Worm (Caenorhabditis elegans) whole organism, L4/young adult: ENCODE data around the gene fip-2.

Experiments used
- dao-5 ChIP-seq: sonication (generic microtip); optimal IDR thresholded peaks from 2 replicates; lab custom pipeline; 2016; ENCODE audit warnings: missing genotype, missing genetic modification characterization, moderate library complexity, missing compliant biosample characterization
- him-1 ChIP-seq: sonication (generic microtip); optimal IDR thresholded peaks from 2 replicates; lab custom pipeline; 2016; ENCODE audit warnings: missing genotype, missing genetic modification reagents, missing genetic modification characterization, missing compliant biosample characterization

- TF ChIP-seq dao-5 (tag; lab: Kevin White, UChicago) (no peak), him-1 (tag; lab: Kevin White, UChicago) (no peak)
Observed at ce11 chrV:9094976-9095375, 27.2 kb downstream of the fip-2 start.
